Fruit fly (Drosophila melanogaster): ENCODE measurements around the gene CG13023.

The CG13023 gene

DNA sequence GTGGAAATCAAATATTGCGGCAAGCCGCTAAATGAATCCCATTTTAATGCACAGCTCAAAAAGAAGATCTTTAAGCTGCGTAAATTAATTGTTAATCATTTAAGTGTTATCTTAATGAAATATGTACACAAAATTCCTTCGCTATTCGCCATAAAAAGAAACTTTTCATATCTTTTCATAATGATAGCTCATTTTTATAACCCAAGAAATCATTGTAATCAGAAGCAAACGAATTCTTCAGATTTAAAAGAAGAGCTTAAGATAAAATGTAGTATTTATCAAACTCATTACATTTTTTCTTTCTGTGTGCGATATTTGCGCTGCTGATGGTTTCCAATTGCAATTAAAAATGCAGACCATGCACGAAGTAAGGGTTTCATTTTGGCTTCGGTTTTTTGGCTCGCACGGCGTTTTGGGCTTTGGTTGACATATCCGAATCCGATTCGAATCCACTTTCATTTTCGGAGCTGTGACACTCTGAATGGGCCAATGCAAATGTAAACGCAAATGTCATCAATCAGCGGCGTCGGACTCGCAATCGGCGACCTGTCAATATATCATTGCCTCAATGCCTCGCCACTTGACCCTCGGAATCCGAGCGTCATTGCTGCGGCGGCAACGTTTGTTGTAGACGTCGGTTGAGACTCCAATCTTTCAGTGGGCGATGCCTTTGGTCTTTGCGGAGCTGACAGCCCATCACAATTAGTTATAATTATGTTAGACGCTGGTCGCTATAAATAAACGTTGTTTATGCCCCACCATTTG, 9.6 kb downstream of the CG13023 start (continued):
- TF ChIP-seq Blimp-1 (GFP tag; optimal IDR thresholded peaks at IDR 0.05) (peak; percentile 42), CG31441 (GFP tag; IDR thresholded peaks at IDR 0.05) (0 out of 2 replicates have a peak, but pooled peaks have one; percentile 24), CG13424 (tag; optimal IDR thresholded peaks at IDR 0.05) (peak; percentile 42)

dm6 chr3L:16915766-16916476, 11.3 kb downstream of the CG13023 start:
- no peak for TF ChIP-seq vnd (GFP tag; IDR thresholded peaks at IDR 0.05; ENCODE audit: partially characterized antibody)
- no peak for TF ChIP-seq CG12104 (GFP tag; optimal IDR thresholded peaks at IDR 0.05)
- TF ChIP-seq Taf1 (GFP tag; IDR thresholded peaks at IDR 0.05), result no peak
- peak; percentile 14 for TF ChIP-seq Blimp-1 (GFP tag; optimal IDR thresholded peaks at IDR 0.05)
- no peak for TF ChIP-seq B-H2 (GFP tag; optimal IDR thresholded peaks at IDR 0.05)
- TF ChIP-seq CG2116 (GFP tag; optimal IDR thresholded peaks at IDR 0.05), result no peak
- no peak for TF ChIP-seq tio (GFP tag; optimal IDR thresholded peaks at IDR 0.05)
- TF ChIP-seq az2 (GFP tag; optimal IDR thresholded peaks at IDR 0.05), result no peak
- no peak for TF ChIP-seq CG15696 (tag; optimal IDR thresholded peaks at IDR 0.05)
- no peak for TF ChIP-seq Elba2 (GFP tag; optimal IDR thresholded peaks at IDR 0.05)
- TF ChIP-seq unpg (GFP tag; optimal IDR thresholded peaks at IDR 0.05), result peak; percentile 10
- no peak for TF ChIP-seq CG11085 (GFP tag; IDR thresholded peaks at IDR 0.05)
- no peak for TF ChIP-seq fru (optimal IDR thresholded peaks at IDR 0.05)
- no peak for TF ChIP-seq odd (GFP tag; optimal IDR thresholded peaks at IDR 0.05)
- peak; percentile 39 for TF ChIP-seq ttk (GFP tag; IDR thresholded peaks at IDR 0.05)
- no peak for TF ChIP-seq dati (GFP tag; IDR thresholded peaks at IDR 0.05)
- no peak for TF ChIP-seq CG1024 (GFP tag; IDR thresholded peaks at IDR 0.05)
- TF ChIP-seq Mrtf (GFP tag; IDR thresholded peaks at IDR 0.05), result 0 out of 3 replicates have a peak, but pooled peaks have one; percentile 21
- peak; percentile 8 for TF ChIP-seq CG16863 (GFP tag; optimal IDR thresholded peaks at IDR 0.05)
- TF ChIP-seq ind (GFP tag; optimal IDR thresholded peaks at IDR 0.05), result peak; percentile 2
- no peak for TF ChIP-seq bowl (GFP tag; IDR thresholded peaks at IDR 0.05)
- TF ChIP-seq Awh (GFP tag; IDR thresholded peaks at IDR 0.05), result no peak
- no peak for TF ChIP-seq sob (GFP tag; IDR thresholded peaks at IDR 0.05)
- 0 out of 2 replicates have a peak, but pooled peaks have one; percentile 12 for TF ChIP-seq CG42726 (GFP tag; IDR thresholded peaks at IDR 0.05; ENCODE audit: partially characterized antibody)
- no peak for TF ChIP-seq CG10366 (GFP tag; IDR thresholded peaks at IDR 0.05)
- TF ChIP-seq Side (GFP tag; optimal IDR thresholded peaks at IDR 0.05), result no peak
- no peak for TF ChIP-seq CG1233 (GFP tag; optimal IDR thresholded peaks at IDR 0.05)
- no peak for TF ChIP-seq CG5180 (GFP tag; optimal IDR thresholded peaks at IDR 0.05)
- 0 out of 2 replicates have a peak, but pooled peaks have one; percentile 11 for TF ChIP-seq CG32767 (GFP tag; IDR thresholded peaks at IDR 0.05)
- TF ChIP-seq CG43689 (GFP tag; IDR thresholded peaks at IDR 0.05), result no peak
- no peak for TF ChIP-seq CG4404 (GFP tag; IDR thresholded peaks at IDR 0.05)
- no peak for TF ChIP-seq caup (GFP tag; optimal IDR thresholded peaks at IDR 0.05; ENCODE audit: severe bottlenecking)
- TF ChIP-seq Ada2b (GFP tag; IDR thresholded peaks at IDR 0.05), result peak; percentile 42; the same call in 1 of the 2 replicates
- TF ChIP-seq tll (GFP tag; optimal IDR thresholded peaks at IDR 0.05), result no peak
- TF ChIP-seq Fer3 (tag; optimal IDR thresholded peaks at IDR 0.05), result no peak
- TF ChIP-seq CG17612 (GFP tag; IDR thresholded peaks at IDR 0.05), result no peak
- no peak for TF ChIP-seq nerfin-2 (GFP tag; IDR thresholded peaks at IDR 0.05; ENCODE audit: partially characterized antibody)
- peak; percentile 27 for TF ChIP-seq CG7839 (tag; optimal IDR thresholded peaks at IDR 0.05)
- TF ChIP-seq CG10274 (GFP tag; optimal IDR thresholded peaks at IDR 0.05), result no peak
- no peak for TF ChIP-seq CG11398 (GFP tag; optimal IDR thresholded peaks at IDR 0.05)
- no peak for TF ChIP-seq Dip3 (GFP tag; optimal IDR thresholded peaks at IDR 0.05)
- peak; percentile 42 for TF ChIP-seq nom (GFP tag; optimal IDR thresholded peaks at IDR 0.05)
- no peak for TF ChIP-seq crc (GFP tag; optimal IDR thresholded peaks at IDR 0.05)
- no peak for TF ChIP-seq zen2 (GFP tag; IDR thresholded peaks at IDR 0.05; ENCODE audit: partially characterized antibody)
